Fruit fly (Drosophila melanogaster) whole organism, adult: Measurements from ENCODE around the gene CG31075.

Experiments
- CG11617 ChIP-seq: fragments of 200-800 bp; sonication (Bioruptor generic); optimal IDR thresholded peaks from 2 replicates; lab custom pipeline; 2017; ENCODE audit warnings: mild to moderate bottlenecking, missing biosample characterization, missing genetic modification reagents, missing genetic modification characterization
- cnc ChIP-seq, 2 experiments: fragments of >200 bp; optimal IDR thresholded peaks; 2 replicates each; lab custom pipeline; 2017

DNA sequence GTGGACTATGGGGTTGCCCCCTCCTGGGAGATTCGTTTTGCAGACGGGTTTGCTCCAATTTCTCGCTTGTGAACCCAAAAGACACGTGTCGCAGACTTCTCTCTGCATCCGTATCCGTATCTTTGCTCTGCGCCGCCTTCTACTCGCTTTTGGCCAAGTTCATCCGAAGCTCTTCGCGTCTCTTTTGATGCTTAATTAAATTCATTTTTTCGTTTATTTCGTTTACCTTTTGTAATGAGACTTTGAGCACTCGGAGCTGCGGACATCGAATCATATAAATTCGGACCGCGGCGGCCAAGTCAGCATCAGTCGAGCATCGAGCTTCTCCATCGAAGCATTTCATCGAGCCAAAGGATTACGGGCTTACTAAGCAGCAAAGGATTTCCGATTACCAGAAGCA, 6.2 kb upstream of the CG31075 start, which contains the start of gene TwdlC:
- no peak for TF ChIP-seq cnc (optimal IDR thresholded peaks at IDR 0.05; lab: Kevin White, UChicago)
- TF ChIP-seq CG11617 (GFP tag; lab: Kevin White, UChicago): no peak
